Fruit fly (Drosophila melanogaster): Measurements from ENCODE around the gene Ranbp16.

The Ranbp16 gene

dm6 chrX:15924805-15925204, 8.9 kb downstream of the Ranbp16 start, which contains the start of gene Lcch3:
Gene Lcch3 (plus strand): TSS chrX:15925105.
- TF ChIP-seq Mrtf (GFP tag; IDR thresholded peaks at IDR 0.05) (0 out of 3 replicates have a peak, but pooled peaks have one; percentile 5), Antp (GFP tag; optimal IDR thresholded peaks at IDR 0.05) (no peak), danr (GFP tag; IDR thresholded peaks at IDR 0.05) (no peak), BEAF-32 (GFP tag; optimal IDR thresholded peaks at IDR 0.05) (peak; percentile 3), Lim3 (GFP tag; IDR thresholded peaks at IDR 0.05) (no peak), CG8290 (GFP tag; optimal IDR thresholded peaks at IDR 0.05) (no peak), CG8290 (tag; optimal IDR thresholded peaks at IDR 0.05) (no peak), stwl (tag; optimal IDR thresholded peaks at IDR 0.05) (no peak), Ada2b (GFP tag; IDR thresholded peaks at IDR 0.05) (no peak), ftz-f1 (GFP tag; optimal IDR thresholded peaks at IDR 0.05) (no peak), CG15514 (GFP tag; optimal IDR thresholded peaks at IDR 0.05) (peak; percentile 21), chn (GFP tag; optimal IDR thresholded peaks at IDR 0.05) (no peak), CG30431 (GFP tag; optimal IDR thresholded peaks at IDR 0.05) (no peak), CG18476 (GFP tag; optimal IDR thresholded peaks at IDR 0.05) (no peak), CG1233 (GFP tag; optimal IDR thresholded peaks at IDR 0.05) (no peak), CG18262 (tag; optimal IDR thresholded peaks at IDR 0.05) (no peak), Gsc (GFP tag; IDR thresholded peaks at IDR 0.05) (no peak), lilli (GFP tag; optimal IDR thresholded peaks at IDR 0.05) (no peak), fd96Cb (tag; optimal IDR thresholded peaks at IDR 0.05) (no peak), CG6689 (GFP tag; IDR thresholded peaks at IDR 0.05) (no peak), repo (GFP tag; optimal IDR thresholded peaks at IDR 0.05) (no peak), CG16815 (GFP tag; optimal IDR thresholded peaks at IDR 0.05) (no peak), CG12769 (tag; optimal IDR thresholded peaks at IDR 0.05) (no peak), CG1602 (GFP tag; optimal IDR thresholded peaks at IDR 0.05) (no peak), vvl (GFP tag; IDR thresholded peaks at IDR 0.05) (no peak), seq (GFP tag; IDR thresholded peaks at IDR 0.05) (no peak), CG10543 (GFP tag; optimal IDR thresholded peaks at IDR 0.05) (no peak), CG5245 (GFP tag; optimal IDR thresholded peaks at IDR 0.05) (no peak), Hr39 (optimal IDR thresholded peaks at IDR 0.05) (no peak), Ets65A (GFP tag) (peak; percentile 69), pzg (GFP tag; optimal IDR thresholded peaks at IDR 0.05) (peak; percentile 5), CG12744 (GFP tag; optimal IDR thresholded peaks at IDR 0.05) (no peak), pho (GFP tag; optimal IDR thresholded peaks at IDR 0.05) (no peak), Trl (optimal IDR thresholded peaks at IDR 0.05) (no peak), Trl (GFP tag; optimal IDR thresholded peaks at IDR 0.05) (no peak), CG12236 (GFP tag; optimal IDR thresholded peaks at IDR 0.05) (no peak), Bdp1 (GFP tag; optimal IDR thresholded peaks at IDR 0.05) (no peak), CG10979 (tag; optimal IDR thresholded peaks at IDR 0.05) (no peak), Tbp (GFP tag; optimal IDR thresholded peaks at IDR 0.05) (no peak), CG34224 (GFP tag; IDR thresholded peaks at IDR 0.05; ENCODE audit: partially characterized antibody) (no peak)

dm6 chrX:15921655-15922054, 12.0 kb downstream of the Ranbp16 start, which contains the start of gene CG8916:
Gene CG8916 (plus strand): TSS chrX:15921955.
- TF ChIP-seq CG6683 (GFP tag; optimal IDR thresholded peaks at IDR 0.05) (no peak), CG30403 (GFP tag; optimal IDR thresholded peaks at IDR 0.05) (no peak), CG1647 (GFP tag; optimal IDR thresholded peaks at IDR 0.05) (no peak), peb (GFP tag; IDR thresholded peaks at IDR 0.05) (no peak), CoRest (tag; optimal IDR thresholded peaks at IDR 0.05) (no peak), ash1 (GFP tag; optimal IDR thresholded peaks at IDR 0.05) (no peak), CG5180 (GFP tag; optimal IDR thresholded peaks at IDR 0.05) (no peak), MTF-1 (GFP tag; optimal IDR thresholded peaks at IDR 0.05; ENCODE audit: borderline replicate concordance) (no peak), corto (GFP tag; optimal IDR thresholded peaks at IDR 0.05) (no peak), sna (GFP tag; IDR thresholded peaks at IDR 0.05; ENCODE audit: partially characterized antibody) (no peak), CG3838 (GFP tag; optimal IDR thresholded peaks at IDR 0.05) (no peak), run (tag; optimal IDR thresholded peaks at IDR 0.05) (no peak), bigmax (GFP tag; optimal IDR thresholded peaks at IDR 0.05) (no peak), nerfin-1 (tag; optimal IDR thresholded peaks at IDR 0.05) (no peak), CG11093 (GFP tag; IDR thresholded peaks at IDR 0.05) (no peak), CG6254 (GFP tag; optimal IDR thresholded peaks at IDR 0.05) (no peak)
